Worm (Caenorhabditis elegans): ENCODE results near the gene arrd-18.

arrd-18 gene

DNA sequence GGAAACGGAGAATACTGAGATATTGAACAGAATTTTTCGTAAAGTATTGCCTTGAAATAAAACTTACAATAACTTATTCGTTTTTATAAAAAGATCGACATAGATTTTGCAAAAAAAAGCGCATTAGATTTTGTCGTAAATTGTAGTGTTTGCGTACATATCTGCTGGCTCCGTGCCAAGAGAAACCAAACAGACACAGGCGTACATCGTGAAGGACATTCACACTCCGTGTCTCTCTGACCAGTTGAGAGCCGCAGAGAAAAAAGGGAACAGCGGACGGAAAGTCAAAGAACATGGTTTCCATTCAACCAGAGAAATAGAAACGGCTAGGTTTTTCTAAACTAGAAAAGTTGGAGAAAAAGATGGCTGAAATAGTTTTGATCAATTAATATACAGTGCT lies 3.4 kb upstream of the arrd-18 start, which contains the start of gene arrd-19 (continued):
- no peak for TF ChIP-seq tbx-9 (tag; optimal IDR thresholded peaks at IDR 0.05; ENCODE audit: borderline replicate concordance)
- TF ChIP-seq athp-1 (tag; optimal IDR thresholded peaks at IDR 0.05), result no peak
- TF ChIP-seq pbrm-1 (GFP tag; IDR thresholded peaks at IDR 0.05), result peak; percentile 66; the same call in 1 of the 2 replicates
- TF ChIP-seq Y95B8A.8 (GFP tag; IDR thresholded peaks at IDR 0.05), result no peak
- no peak for TF ChIP-seq egrh-3 (GFP tag; IDR thresholded peaks at IDR 0.05)
- peak; percentile 49; the same call in 1 of the 2 replicates for TF ChIP-seq zfh-2 (GFP tag; conservative IDR thresholded peaks at IDR 0.05)
- TF ChIP-seq ccch-3 (GFP tag; optimal IDR thresholded peaks at IDR 0.05), result no peak
- TF ChIP-seq aptf-2 (GFP tag; conservative IDR thresholded peaks at IDR 0.05), result no peak
- peak; percentile 97 for TF ChIP-seq dox-1 (GFP tag; IDR thresholded peaks at IDR 0.05)
- TF ChIP-seq Y79H2A.3 (GFP tag; conservative IDR thresholded peaks at IDR 0.05), result no peak
- no peak for TF ChIP-seq hrde-1 (tag; optimal IDR thresholded peaks at IDR 0.05; ENCODE audit: borderline replicate concordance)
- TF ChIP-seq bed-1 (GFP tag; IDR thresholded peaks at IDR 0.05), result no peak
- TF ChIP-seq lag-1 (GFP tag; IDR thresholded peaks at IDR 0.05), result 0 out of 2 replicates have a peak, but pooled peaks have one; percentile 64
- no peak for TF ChIP-seq gei-17 (GFP tag; optimal IDR thresholded peaks at IDR 0.05)
- no peak for TF ChIP-seq egl-18 (GFP tag; IDR thresholded peaks at IDR 0.05)
- TF ChIP-seq ceh-79 (tag; optimal IDR thresholded peaks at IDR 0.05), result no peak
- no peak for TF ChIP-seq rpc-1 (optimal IDR thresholded peaks at IDR 0.05)
- no peak for TF ChIP-seq rpc-1 (tag; optimal IDR thresholded peaks at IDR 0.05)
- no peak for TF ChIP-seq ets-4 (GFP tag; optimal IDR thresholded peaks at IDR 0.05)
- TF ChIP-seq dpl-1 (GFP tag; optimal IDR thresholded peaks at IDR 0.05), result no peak
- TF ChIP-seq lin-54 (GFP tag; optimal IDR thresholded peaks at IDR 0.05), result peak; percentile 32
- TF ChIP-seq rcor-1 (GFP tag; IDR thresholded peaks at IDR 0.05), result peak; percentile 49; the same call in 1 of the 2 replicates
- TF ChIP-seq mcd-1 (GFP tag; IDR thresholded peaks at IDR 0.05), result no peak; the same call in 1 of the 2 replicates
- no peak; the same call in 1 of the 2 replicates for TF ChIP-seq madf-3 (GFP tag; IDR thresholded peaks at IDR 0.05)
- no peak for TF ChIP-seq lsy-27 (tag; optimal IDR thresholded peaks at IDR 0.05; ENCODE audit: borderline replicate concordance, insufficient read depth)
- TF ChIP-seq sptf-2 (GFP tag; optimal IDR thresholded peaks at IDR 0.05), result no peak
- TF ChIP-seq ekl-4 (GFP tag; IDR thresholded peaks at IDR 0.05), result peak; percentile 43; the same call in 1 of the 2 replicates
- no peak for TF ChIP-seq F33H1.4 (GFP tag; IDR thresholded peaks at IDR 0.05)
- no peak for TF ChIP-seq F23B12.7 (tag; optimal IDR thresholded peaks at IDR 0.05; ENCODE audit: insufficient read depth)
- no peak for TF ChIP-seq B0336.3 (GFP tag; IDR thresholded peaks at IDR 0.05)
- TF ChIP-seq madf-10 (tag; optimal IDR thresholded peaks at IDR 0.05), result no peak
- peak; percentile 57; the same call in 1 of the 2 replicates for TF ChIP-seq let-526 (GFP tag; IDR thresholded peaks at IDR 0.05)
- TF ChIP-seq ceh-58 (GFP tag; IDR thresholded peaks at IDR 0.05), result no peak
- TF ChIP-seq B0261.1 (tag; optimal IDR thresholded peaks at IDR 0.05), result no peak
- no peak for TF ChIP-seq F37B4.10 (GFP tag; IDR thresholded peaks at IDR 0.05)
- peak; percentile 48; the same call in 1 of the 2 replicates for TF ChIP-seq ceh-100 (GFP tag; IDR thresholded peaks at IDR 0.05)
- TF ChIP-seq F55B11.4 (tag; optimal IDR thresholded peaks at IDR 0.05; ENCODE audit: borderline replicate concordance, insufficient read depth), result no peak
- TF ChIP-seq ztf-28 (GFP tag; IDR thresholded peaks at IDR 0.05), result no peak
- TF ChIP-seq F52B5.7 (tag; optimal IDR thresholded peaks at IDR 0.05), result no peak
- no peak for TF ChIP-seq mxl-1 (tag; optimal IDR thresholded peaks at IDR 0.05)
- no peak for TF ChIP-seq bed-2 (GFP tag; IDR thresholded peaks at IDR 0.05)
- TF ChIP-seq lin-26 (GFP tag; IDR thresholded peaks at IDR 0.05), result no peak
- TF ChIP-seq nhr-80 (tag; optimal IDR thresholded peaks at IDR 0.05), result peak; percentile 73
- TF ChIP-seq attf-5 (GFP tag; optimal IDR thresholded peaks at IDR 0.05), result peak; percentile 65
- no peak for TF ChIP-seq ztf-25 (GFP tag; IDR thresholded peaks at IDR 0.05)
- no peak for TF ChIP-seq mes-4 (tag; optimal IDR thresholded peaks at IDR 0.05)
- TF ChIP-seq hlh-12 (tag; optimal IDR thresholded peaks at IDR 0.05), result no peak
- TF ChIP-seq nfya-1 (tag; optimal IDR thresholded peaks at IDR 0.05; ENCODE audit: borderline replicate concordance, insufficient read depth), result no peak
- TF ChIP-seq nfyb-1 (GFP tag; IDR thresholded peaks at IDR 0.05), result peak; percentile 73; the same call in 1 of the 2 replicates
